Worm (Caenorhabditis elegans) whole organism, early embryonic: ENCODE measurements around the gene C34F6.9.

Experiments used
- ama-1 ChIP-seq: fragments of 150-350 bp; optimal IDR thresholded peaks from 2 replicates; lab custom pipeline; 2014
- tbx-11 ChIP-seq: fragments of 200-800 bp; sonication (Bioruptor generic); IDR thresholded peaks from 2 replicates; pipeline ENCODE4 v1.3.6; 2022; ENCODE audit warnings: missing genetic modification characterization, missing compliant biosample characterization

DNA sequence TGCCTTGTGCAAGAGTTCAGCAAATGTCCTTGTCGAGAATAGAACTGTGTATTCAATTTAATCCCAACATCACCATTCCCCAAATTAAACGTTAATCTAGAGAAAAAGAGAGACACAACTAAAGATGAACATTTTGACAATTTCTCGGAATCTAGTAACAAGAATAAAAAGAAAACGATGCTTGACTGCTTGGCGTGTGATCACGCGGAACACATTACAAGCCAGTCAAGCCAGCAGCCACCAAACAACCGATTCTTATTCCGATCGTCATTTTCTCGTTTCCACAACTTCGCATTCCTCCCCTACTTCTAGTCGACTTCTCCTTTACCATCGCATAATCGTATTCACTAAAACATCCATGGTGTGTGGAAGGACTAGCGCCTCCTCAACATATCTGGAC is 26.9 kb upstream of the C34F6.9 start:
- TF ChIP-seq tbx-11 (GFP tag; lab: Robert Waterston, UW): no peak
- TF ChIP-seq ama-1 (lab: Kevin White, UChicago): no peak
